Fruit fly (Drosophila melanogaster) whole organism: ENCODE data around the gene ear.

Source experiments
- CG8478 ChIP-seq: fragments of >200 bp; optimal IDR thresholded peaks from 2 replicates; lab custom pipeline; 2018; ENCODE audit warnings: inconsistent platforms
- Dll ChIP-seq: fragments of >200 bp; optimal IDR thresholded peaks from 2 replicates; lab custom pipeline; 2017
- EcR ChIP-seq, 2 experiments: fragments of >200 bp; optimal IDR thresholded peaks; 2 replicates each; lab custom pipeline; 2017; ENCODE audit warnings: missing biosample characterization in 2 of 2, missing genetic modification characterization in 2 of 2, missing genetic modification reagents in 2 of 2
- pan ChIP-seq: fragments of >200 bp; optimal IDR thresholded peaks from 2 replicates; lab custom pipeline; 2017
- psq ChIP-seq: fragments of >200 bp; optimal IDR thresholded peaks from 2 replicates; lab custom pipeline; 2017
- usp ChIP-seq: fragments of >200 bp; optimal IDR thresholded peaks from 2 replicates; lab custom pipeline; 2017; ENCODE audit warnings: missing biosample characterization, missing genetic modification characterization, mixed read lengths

The ear gene

dm6 chr3R:15345198-15346017 is 24.9 kb downstream of the ear start:
- TF ChIP-seq pan (lab: Kevin White, UChicago) (no peak), CG8478 (lab: Kevin White, UChicago) (no peak), EcR (GFP tag; optimal IDR thresholded peaks at IDR 0.05; lab: Kevin White, UChicago) (no peak), usp (GFP tag; lab: Kevin White, UChicago) (no peak), psq (lab: Kevin White, UChicago) (no peak), Dll (lab: Kevin White, UChicago) (no peak)

- TF ChIP-seq EcR (GFP tag; optimal IDR thresholded peaks at IDR 0.05; lab: Kevin White, UChicago) (no peak), CG8478 (lab: Kevin White, UChicago) (no peak), usp (GFP tag; lab: Kevin White, UChicago) (no peak), pan (lab: Kevin White, UChicago) (no peak), Dll (lab: Kevin White, UChicago) (no peak), psq (lab: Kevin White, UChicago) (no peak)
Observed at dm6 chr3R:15346018-15346383, 25.4 kb downstream of the ear start, which contains the start of the genes Surf4 and CG31301. TSS of gene Surf4 (minus strand) at chr3R:15346176. TSS of gene CG31301 (plus strand) at chr3R:15346205.

- TF ChIP-seq psq (lab: Kevin White, UChicago) = no peak
- no peak for TF ChIP-seq EcR (GFP tag; optimal IDR thresholded peaks at IDR 0.05; lab: Kevin White, UChicago)
- no peak for TF ChIP-seq Dll (lab: Kevin White, UChicago)
- no peak for TF ChIP-seq usp (GFP tag; lab: Kevin White, UChicago)
- TF ChIP-seq pan (lab: Kevin White, UChicago) = no peak
- no peak for TF ChIP-seq CG8478 (lab: Kevin White, UChicago)
Observed at dm6 chr3R:15347822-15348221, 27.3 kb downstream of the ear start, which contains the start of the genes CG42726 and CG42727. TSS of gene CG42726 (plus strand) at chr3R:15348048. TSS of gene CG42727 (plus strand) at chr3R:15348048.

- TF ChIP-seq usp (GFP tag; lab: Kevin White, UChicago) = no peak
Observed at dm6 chr3R:15350993-15351426, 30.5 kb downstream of the ear start, which contains the start of the genes Trs33 and Tmtc4. TSS of gene Trs33 (minus strand) at chr3R:15350995. TSS of gene Tmtc4 (plus strand) at chr3R:15351225.

dm6 chr3R:15354019-15354418 is 33.5 kb downstream of the ear start:
- no peak for TF ChIP-seq pan (lab: Kevin White, UChicago)
- TF ChIP-seq usp (GFP tag; lab: Kevin White, UChicago) = no peak
- TF ChIP-seq EcR (GFP tag; optimal IDR thresholded peaks at IDR 0.05; lab: Kevin White, UChicago) = no peak
- TF ChIP-seq CG8478 (lab: Kevin White, UChicago) = no peak
- TF ChIP-seq Dll (lab: Kevin White, UChicago) = no peak
- no peak for TF ChIP-seq psq (lab: Kevin White, UChicago)

- TF ChIP-seq pan (lab: Kevin White, UChicago) = no peak
- no peak for TF ChIP-seq CG8478 (lab: Kevin White, UChicago)
- TF ChIP-seq EcR (GFP tag; optimal IDR thresholded peaks at IDR 0.05; lab: Kevin White, UChicago) = no peak
- TF ChIP-seq Dll (lab: Kevin White, UChicago) = no peak
- no peak for TF ChIP-seq psq (lab: Kevin White, UChicago)
- no peak for TF ChIP-seq usp (GFP tag; lab: Kevin White, UChicago)
Observed at dm6 chr3R:15356152-15356551, 35.6 kb downstream of the ear start.

dm6 chr3R:15356645-15357431 is 36.3 kb downstream of the ear start, which contains the start of the genes Atg4b and Hibch:
TSS of gene Atg4b (minus strand) at chr3R:15356924.
TSS of gene Hibch (plus strand) at chr3R:15357229.
- TF ChIP-seq pan (lab: Kevin White, UChicago) (no peak), CG8478 (lab: Kevin White, UChicago) (peak; percentile 60)

- TF ChIP-seq psq (lab: Kevin White, UChicago) (no peak), Dll (lab: Kevin White, UChicago) (no peak), CG8478 (lab: Kevin White, UChicago) (no peak), EcR (GFP tag; optimal IDR thresholded peaks at IDR 0.05; lab: Kevin White, UChicago) (no peak), usp (GFP tag; lab: Kevin White, UChicago) (no peak), pan (lab: Kevin White, UChicago) (no peak)
Observed at dm6 chr3R:15361490-15361889, 40.9 kb downstream of the ear start, which contains the start of the genes Cog2 and Trax. TSS of gene Cog2 (minus strand) at chr3R:15361657. TSS of gene Trax (plus strand) at chr3R:15361692.

- no peak for TF ChIP-seq usp (GFP tag; lab: Kevin White, UChicago)
- TF ChIP-seq EcR (GFP tag; optimal IDR thresholded peaks at IDR 0.05; lab: Kevin White, UChicago) = no peak
- no peak for TF ChIP-seq Dll (lab: Kevin White, UChicago)
- no peak for TF ChIP-seq psq (lab: Kevin White, UChicago)
- TF ChIP-seq CG8478 (lab: Kevin White, UChicago) = no peak
- TF ChIP-seq pan (lab: Kevin White, UChicago) = no peak
Observed at dm6 chr3R:15363608-15364007, 43.1 kb downstream of the ear start, which contains the start of gene CG6171. TSS of gene CG6171 (minus strand) at chr3R:15363857.

dm6 chr3R:15366839-15367238 is 46.3 kb downstream of the ear start:
- TF ChIP-seq Dll (lab: Kevin White, UChicago) = no peak
- no peak for TF ChIP-seq EcR (GFP tag; optimal IDR thresholded peaks at IDR 0.05; lab: Kevin White, UChicago)
- no peak for TF ChIP-seq CG8478 (lab: Kevin White, UChicago)
- no peak for TF ChIP-seq psq (lab: Kevin White, UChicago)
- no peak for TF ChIP-seq usp (GFP tag; lab: Kevin White, UChicago)
- no peak for TF ChIP-seq pan (lab: Kevin White, UChicago)
